Fruit fly (Drosophila melanogaster): Measurements from ENCODE around the gene CG34323.
"Not testable (repeated sequence)": the region's sequence is repeated elsewhere in the genome, so short reads cannot be mapped to it uniquely, and the experiment has no call there.

Gene CG34323

dm6 chrX:12085694-12086093 is 15.5 kb downstream of the CG34323 start:
- no peak for TF ChIP-seq jim (GFP tag; optimal IDR thresholded peaks at IDR 0.05)
- TF ChIP-seq Abd-B (GFP tag; optimal IDR thresholded peaks at IDR 0.05): no peak
- no peak for TF ChIP-seq Myc (optimal IDR thresholded peaks at IDR 0.05)
- TF ChIP-seq rgr (GFP tag; optimal IDR thresholded peaks at IDR 0.05): no peak
- TF ChIP-seq br (GFP tag; optimal IDR thresholded peaks at IDR 0.05): no peak
- no peak for TF ChIP-seq tai (GFP tag; optimal IDR thresholded peaks at IDR 0.05)
- no peak for TF ChIP-seq dmrt93B (GFP tag; optimal IDR thresholded peaks at IDR 0.05)
- TF ChIP-seq Hr78 (GFP tag; optimal IDR thresholded peaks at IDR 0.05): no peak
- no peak for TF ChIP-seq CrebA (GFP tag; optimal IDR thresholded peaks at IDR 0.05; ENCODE audit: borderline replicate concordance)
- no peak for TF ChIP-seq Jra (GFP tag; optimal IDR thresholded peaks at IDR 0.05)
- no peak for TF ChIP-seq CG32264 (GFP tag; optimal IDR thresholded peaks at IDR 0.05)
- no peak for TF ChIP-seq Dif (GFP tag; optimal IDR thresholded peaks at IDR 0.05; ENCODE audit: partially characterized antibody)
- no peak for TF ChIP-seq dl (GFP tag; optimal IDR thresholded peaks at IDR 0.05; ENCODE audit: insufficient read depth in 1 of 2, partially characterized antibody in 2 of 2)
- TF ChIP-seq GATAd (GFP tag; optimal IDR thresholded peaks at IDR 0.05): no peak

- not testable (repeated sequence) for TF ChIP-seq br (GFP tag; optimal IDR thresholded peaks at IDR 0.05); CrebA (GFP tag; optimal IDR thresholded peaks at IDR 0.05; ENCODE audit: borderline replicate concordance); tai (GFP tag; optimal IDR thresholded peaks at IDR 0.05)
These were observed 16.7 kb downstream of the CG34323 start, which contains the start of gene CG15734 for dm6 chrX:12086925-12087324. Gene CG15734, minus strand, starts transcription at chrX:12087025.

dm6 chrX:12090195-12090784 is 20.1 kb downstream of the CG34323 start:
- TF ChIP-seq Myc (optimal IDR thresholded peaks at IDR 0.05) (no peak), br (GFP tag; optimal IDR thresholded peaks at IDR 0.05) (no peak), pan (optimal IDR thresholded peaks at IDR 0.05) (no peak), Abd-B (GFP tag; optimal IDR thresholded peaks at IDR 0.05) (no peak), CG32264 (GFP tag; optimal IDR thresholded peaks at IDR 0.05) (no peak)

dm6 chrX:12103740-12104139 is 33.5 kb downstream of the CG34323 start, which contains the start of gene CG11356:
Gene CG11356, minus strand, starts transcription at chrX:12103840.
- no peak for TF ChIP-seq br (GFP tag; optimal IDR thresholded peaks at IDR 0.05)
- TF ChIP-seq Sp1 (GFP tag; optimal IDR thresholded peaks at IDR 0.05): no peak
- no peak for TF ChIP-seq foxo (GFP tag; optimal IDR thresholded peaks at IDR 0.05)
- TF ChIP-seq Dfd (GFP tag; optimal IDR thresholded peaks at IDR 0.05): no peak

DNA sequence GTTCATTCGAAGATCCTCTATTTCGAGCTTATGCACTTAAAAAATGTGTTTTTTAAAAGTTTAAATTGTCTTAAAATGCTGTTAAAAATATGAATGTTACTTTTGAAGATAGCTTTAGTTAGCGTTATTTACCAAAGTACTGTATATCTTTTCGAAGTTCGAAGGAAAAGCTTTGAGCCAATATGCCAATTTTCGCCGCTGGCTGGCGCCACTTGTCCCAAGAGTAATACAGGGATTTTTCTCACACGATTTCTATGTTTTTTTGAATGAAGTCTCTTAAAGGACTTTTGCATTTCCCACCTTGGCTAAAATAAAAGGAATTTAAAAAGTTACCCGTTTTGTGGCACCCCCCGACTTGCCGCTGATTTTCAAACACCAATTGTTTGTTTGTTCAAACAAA is 34.0 kb downstream of the CG34323 start:
- TF ChIP-seq dl (GFP tag; optimal IDR thresholded peaks at IDR 0.05; ENCODE audit: insufficient read depth in 1 of 2, partially characterized antibody in 2 of 2) (no peak), GATAd (GFP tag; optimal IDR thresholded peaks at IDR 0.05) (no peak), psq (GFP tag; optimal IDR thresholded peaks at IDR 0.05) (no peak), foxo (GFP tag; optimal IDR thresholded peaks at IDR 0.05) (no peak), Abd-B (GFP tag; optimal IDR thresholded peaks at IDR 0.05) (no peak), HLH106 (tag; optimal IDR thresholded peaks at IDR 0.05) (no peak), Dif (GFP tag; optimal IDR thresholded peaks at IDR 0.05; ENCODE audit: partially characterized antibody) (no peak), Hnf4 (GFP tag; optimal IDR thresholded peaks at IDR 0.05) (no peak), woc (GFP tag; optimal IDR thresholded peaks at IDR 0.05) (no peak), CG9705 (GFP tag; optimal IDR thresholded peaks at IDR 0.05) (no peak), dsf (GFP tag; optimal IDR thresholded peaks at IDR 0.05; ENCODE audit: borderline replicate concordance) (no peak), fru (GFP tag; optimal IDR thresholded peaks at IDR 0.05) (no peak), Jra (GFP tag; optimal IDR thresholded peaks at IDR 0.05) (no peak), Myc (optimal IDR thresholded peaks at IDR 0.05) (no peak)

DNA sequence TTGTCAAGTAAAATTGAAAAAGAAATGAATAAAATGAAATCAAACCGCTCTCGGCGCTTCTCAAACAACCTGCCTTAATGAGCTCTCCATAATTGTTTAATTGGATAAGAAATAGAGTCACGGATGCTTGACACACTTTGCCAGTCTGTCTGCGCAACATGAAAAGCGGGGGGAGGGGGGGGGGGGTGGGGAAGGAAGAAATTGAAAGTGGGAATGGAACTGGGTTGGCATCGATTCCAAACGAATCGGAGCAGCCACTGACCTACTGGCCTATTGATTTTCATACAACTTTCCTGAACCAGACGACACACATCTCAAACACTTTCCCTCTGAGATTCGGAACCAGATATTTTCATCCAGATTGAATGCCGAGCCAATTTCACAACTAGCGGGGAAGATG is 36.7 kb downstream of the CG34323 start, which contains the start of gene CG2750:
Gene CG2750, plus strand, starts transcription at position 301 of the 400 bp plus-strand sequence.
- no peak for TF ChIP-seq Abd-B (GFP tag; optimal IDR thresholded peaks at IDR 0.05)
- no peak for TF ChIP-seq Sp1 (GFP tag; optimal IDR thresholded peaks at IDR 0.05)
- TF ChIP-seq dsf (GFP tag; optimal IDR thresholded peaks at IDR 0.05; ENCODE audit: borderline replicate concordance): no peak

DNA sequence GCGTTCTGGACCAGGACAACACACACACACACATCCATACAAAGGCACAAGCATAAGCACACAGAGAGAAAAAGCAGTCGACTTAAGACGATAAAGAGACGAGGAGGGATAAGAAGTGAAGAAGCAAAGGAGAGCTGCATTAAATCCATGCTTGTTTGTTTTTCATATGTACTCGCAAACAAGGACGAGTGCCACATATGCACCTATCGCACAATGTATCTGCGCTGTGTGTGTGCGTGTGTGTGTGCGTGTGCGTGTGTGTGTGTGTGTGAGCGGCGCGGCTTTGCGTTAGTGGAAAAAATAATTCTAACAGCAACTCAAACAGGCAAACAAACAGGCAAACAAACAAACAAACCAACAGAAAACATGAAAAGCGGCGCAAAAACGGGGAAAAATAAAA is 49.1 kb downstream of the CG34323 start:
- TF ChIP-seq Abd-B (GFP tag; optimal IDR thresholded peaks at IDR 0.05): no peak

Measured in whole organism, wandering third instar larva.